Fruit fly (Drosophila melanogaster): Measurements from ENCODE around the gene Pyroxd1.

Gene Pyroxd1

dm6 chr2L:20082155-20082964 is 8.9 kb upstream of the Pyroxd1 start (continued):
- TF ChIP-seq Ets65A (GFP tag), result peak; percentile 34
- TF ChIP-seq Hmr (GFP tag; optimal IDR thresholded peaks at IDR 0.05), result peak; percentile 4
- TF ChIP-seq sqz (GFP tag; optimal IDR thresholded peaks at IDR 0.05), result peak; percentile 16
- 0 out of 2 replicates have a peak, but pooled peaks have one; percentile 21 for TF ChIP-seq nerfin-2 (GFP tag; IDR thresholded peaks at IDR 0.05; ENCODE audit: partially characterized antibody)
- no peak for TF ChIP-seq lov (optimal IDR thresholded peaks at IDR 0.05)
- no peak for TF ChIP-seq lov (GFP tag; IDR thresholded peaks at IDR 0.05)

dm6 chr2L:20082965-20083855 is 8.0 kb upstream of the Pyroxd1 start:
- TF ChIP-seq kay (GFP tag; optimal IDR thresholded peaks at IDR 0.05), result no peak
- no peak for TF ChIP-seq CG1792 (GFP tag; optimal IDR thresholded peaks at IDR 0.05)
- TF ChIP-seq ci (GFP tag; IDR thresholded peaks at IDR 0.05), result no peak; the same call in 2 of the 3 replicates
- TF ChIP-seq fru (optimal IDR thresholded peaks at IDR 0.05), result no peak
- TF ChIP-seq Six4 (GFP tag; optimal IDR thresholded peaks at IDR 0.05), result no peak
- no peak for TF ChIP-seq ssp (GFP tag; IDR thresholded peaks at IDR 0.05)
- TF ChIP-seq corto (GFP tag; optimal IDR thresholded peaks at IDR 0.05), result peak; percentile 64
- no peak for TF ChIP-seq fd64A (GFP tag; optimal IDR thresholded peaks at IDR 0.05)
- TF ChIP-seq HLH3B (GFP tag; IDR thresholded peaks at IDR 0.05), result no peak
- TF ChIP-seq CG2199 (GFP tag; IDR thresholded peaks at IDR 0.05), result no peak; the same call in 2 of the 3 replicates
- TF ChIP-seq pan (optimal IDR thresholded peaks at IDR 0.05), result no peak
- peak in 1 of 2 experiments; percentile 23 for TF ChIP-seq pan (GFP tag; optimal IDR thresholded peaks at IDR 0.05 in 1 of 2, IDR thresholded peaks at IDR 0.05 in 1 of 2)
- no peak for TF ChIP-seq Optix (GFP tag; IDR thresholded peaks at IDR 0.05)
- TF ChIP-seq CG2202 (tag; optimal IDR thresholded peaks at IDR 0.05), result no peak
- TF ChIP-seq Meics (GFP tag; optimal IDR thresholded peaks at IDR 0.05), result no peak
- TF ChIP-seq Oaz (GFP tag; IDR thresholded peaks at IDR 0.05), result no peak
- TF ChIP-seq CG2875 (GFP tag; optimal IDR thresholded peaks at IDR 0.05), result no peak
- no peak for TF ChIP-seq MBD-R2 (GFP tag; IDR thresholded peaks at IDR 0.05)
- TF ChIP-seq Dip2 (GFP tag; IDR thresholded peaks at IDR 0.05), result no peak
- TF ChIP-seq wdn (GFP tag; IDR thresholded peaks at IDR 0.05), result no peak
- TF ChIP-seq Side (GFP tag; optimal IDR thresholded peaks at IDR 0.05), result no peak
- TF ChIP-seq wek (GFP tag; optimal IDR thresholded peaks at IDR 0.05), result no peak
- TF ChIP-seq CG18262 (tag; optimal IDR thresholded peaks at IDR 0.05), result no peak
- no peak for TF ChIP-seq CG13624 (GFP tag; optimal IDR thresholded peaks at IDR 0.05)
- no peak for TF ChIP-seq knrl (GFP tag; IDR thresholded peaks at IDR 0.05; ENCODE audit: partially characterized antibody)
- TF ChIP-seq inv (GFP tag; IDR thresholded peaks at IDR 0.05; ENCODE audit: partially characterized antibody), result no peak
- TF ChIP-seq CG34422 (GFP tag; IDR thresholded peaks at IDR 0.05), result no peak
- TF ChIP-seq Pdp1 (GFP tag; optimal IDR thresholded peaks at IDR 0.05), result peak in 1 of 2 experiments; percentile 85
- TF ChIP-seq CG4854 (GFP tag; optimal IDR thresholded peaks at IDR 0.05), result no peak
- no peak for TF ChIP-seq TFAM (GFP tag; optimal IDR thresholded peaks at IDR 0.05)
- no peak for TF ChIP-seq gro (GFP tag; optimal IDR thresholded peaks at IDR 0.05)
- TF ChIP-seq p53 (GFP tag; optimal IDR thresholded peaks at IDR 0.05), result no peak
- TF ChIP-seq CG32767 (GFP tag; IDR thresholded peaks at IDR 0.05), result no peak
- TF ChIP-seq stc (GFP tag; IDR thresholded peaks at IDR 0.05), result no peak
- no peak for TF ChIP-seq bigmax (GFP tag; optimal IDR thresholded peaks at IDR 0.05)
- no peak for TF ChIP-seq CG13775 (GFP tag; optimal IDR thresholded peaks at IDR 0.05)
- TF ChIP-seq CG4707 (GFP tag; optimal IDR thresholded peaks at IDR 0.05), result no peak
- no peak for TF ChIP-seq CG8388 (GFP tag; optimal IDR thresholded peaks at IDR 0.05)
- no peak for TF ChIP-seq rib (GFP tag; IDR thresholded peaks at IDR 0.05)
- TF ChIP-seq Nf-YA (GFP tag; IDR thresholded peaks at IDR 0.05), result 0 out of 2 replicates have a peak, but pooled peaks have one; percentile 24
- TF ChIP-seq CG13424 (tag; optimal IDR thresholded peaks at IDR 0.05), result no peak
